Fruit fly (Drosophila melanogaster) whole organism, prepupa: ENCODE results near the gene CG16762.

Experiments used
- Blimp-1 ChIP-seq: fragments of 200-800 bp; sonication (Bioruptor generic); optimal IDR thresholded peaks from 3 replicates; lab custom pipeline; 2017; ENCODE audit warnings: missing biosample characterization, missing genetic modification characterization, mild to moderate bottlenecking, moderate library complexity, missing genetic modification reagents
- CG10669 ChIP-seq: fragments of 200-800 bp; sonication (Bioruptor generic); optimal IDR thresholded peaks from 3 replicates; lab custom pipeline; 2018; ENCODE audit warnings: missing biosample characterization, mild to moderate bottlenecking, missing genetic modification characterization, moderate library complexity
- CG11902 ChIP-seq: fragments of 200-800 bp; sonication (Bioruptor generic); optimal IDR thresholded peaks from 3 replicates; lab custom pipeline; 2016; ENCODE audit warnings: missing biosample characterization, missing genetic modification characterization
- CG15336 ChIP-seq: fragments of 200-800 bp; sonication (Bioruptor generic); IDR thresholded peaks from 2 replicates; pipeline ENCODE4 v1.3.6; 2022; ENCODE audit warnings: missing biosample characterization, missing genetic modification characterization
- CG1621 ChIP-seq: fragments of 200-800 bp; sonication (Bioruptor generic); optimal IDR thresholded peaks from 3 replicates; lab custom pipeline; 2018; ENCODE audit warnings: missing biosample characterization, mild to moderate bottlenecking, missing genetic modification characterization
- CG16779 ChIP-seq: fragments of 200-800 bp; sonication (Bioruptor generic); optimal IDR thresholded peaks from 3 replicates; lab custom pipeline; 2017; ENCODE audit warnings: missing biosample characterization, mild to moderate bottlenecking, missing genetic modification characterization
- CG3032 ChIP-seq: fragments of 200-800 bp; optimal IDR thresholded peaks from 2 replicates; lab custom pipeline; 2019; ENCODE audit warnings: missing biosample characterization, mild to moderate bottlenecking, missing genetic modification characterization, moderate library complexity
- CG31627 ChIP-seq: fragments of 200-800 bp; sonication (Bioruptor generic); optimal IDR thresholded peaks from 3 replicates; lab custom pipeline; 2016; ENCODE audit warnings: missing biosample characterization, missing genetic modification characterization
- CG32006 ChIP-seq: fragments of 200-800 bp; sonication (Bioruptor generic); optimal IDR thresholded peaks from 3 replicates; lab custom pipeline; 2017; ENCODE audit warnings: missing biosample characterization, mild to moderate bottlenecking, missing genetic modification characterization
- CG34406 ChIP-seq: fragments of 200-800 bp; sonication (Bioruptor generic); optimal IDR thresholded peaks from 3 replicates; lab custom pipeline; 2016; ENCODE audit warnings: missing biosample characterization, missing genetic modification characterization
- CG3919 ChIP-seq: fragments of 200-800 bp; sonication (Bioruptor generic); optimal IDR thresholded peaks from 3 replicates; lab custom pipeline; 2016; ENCODE audit warnings: missing biosample characterization, missing genetic modification characterization
- CG6163 ChIP-seq: fragments of 200-800 bp; sonication (Bioruptor generic); IDR thresholded peaks from 3 replicates; pipeline ENCODE4 v1.3.6; 2022; ENCODE audit warnings: missing biosample characterization, missing genetic modification characterization
- CG6276 ChIP-seq: fragments of 200-800 bp; sonication (Bioruptor generic); optimal IDR thresholded peaks from 2 replicates; lab custom pipeline; 2017; ENCODE audit warnings: missing biosample characterization, mild to moderate bottlenecking, missing genetic modification characterization
- CG6792 ChIP-seq: fragments of 200-800 bp; sonication (Bioruptor generic); optimal IDR thresholded peaks from 3 replicates; lab custom pipeline; 2016; ENCODE audit warnings: missing biosample characterization, missing genetic modification characterization
- CG6808 ChIP-seq: fragments of 200-800 bp; sonication (Bioruptor generic); optimal IDR thresholded peaks from 3 replicates; lab custom pipeline; 2017; ENCODE audit warnings: missing biosample characterization, missing genetic modification characterization, mild to moderate bottlenecking, moderate library complexity, missing genetic modification reagents
- CG6854 ChIP-seq: fragments of 200-800 bp; sonication (Bioruptor generic); optimal IDR thresholded peaks from 2 replicates; lab custom pipeline; 2017; ENCODE audit warnings: missing biosample characterization, mild to moderate bottlenecking, missing genetic modification characterization
- CG8119 ChIP-seq: fragments of 200-800 bp; sonication (Bioruptor generic); IDR thresholded peaks from 3 replicates; pipeline ENCODE4 v1.3.6; 2022; ENCODE audit warnings: missing biosample characterization, missing genetic modification characterization
- CG8632 ChIP-seq: fragments of 200-800 bp; sonication (Bioruptor generic); optimal IDR thresholded peaks from 3 replicates; lab custom pipeline; 2016; ENCODE audit warnings: missing biosample characterization, missing genetic modification characterization
- CG9139 ChIP-seq: fragments of 200-800 bp; sonication (Bioruptor generic); optimal IDR thresholded peaks from 3 replicates; lab custom pipeline; 2017; ENCODE audit warnings: missing biosample characterization, mild to moderate bottlenecking, missing genetic modification characterization
- Eip78C ChIP-seq: fragments of 200-800 bp; sonication (Bioruptor generic); peaks from one replicate; lab custom pipeline; 2016; ENCODE audit warnings: missing biosample characterization, missing genetic modification characterization
- Ets21C ChIP-seq: fragments of 200-800 bp; sonication (Bioruptor generic); optimal IDR thresholded peaks from 3 replicates; lab custom pipeline; 2016; ENCODE audit warnings: missing biosample characterization, missing genetic modification characterization
- Ets96B ChIP-seq: fragments of 200-800 bp; optimal IDR thresholded peaks from 2 replicates; lab custom pipeline; 2019; ENCODE audit warnings: missing biosample characterization, mild to moderate bottlenecking, missing genetic modification characterization, moderate library complexity
- Gug ChIP-seq: fragments of 200-800 bp; sonication (Bioruptor generic); IDR thresholded peaks from 2 replicates; pipeline ENCODE4 v1.3.6; 2022; ENCODE audit warnings: missing biosample characterization, missing genetic modification characterization
- Hr39 ChIP-seq: fragments of 200-800 bp; sonication (Bioruptor generic); optimal IDR thresholded peaks from 2 replicates; lab custom pipeline; 2016; ENCODE audit warnings: missing biosample characterization, missing genetic modification characterization
- Lpt ChIP-seq: fragments of 200-800 bp; sonication (Bioruptor generic); optimal IDR thresholded peaks from 3 replicates; lab custom pipeline; 2016; ENCODE audit warnings: missing biosample characterization, missing genetic modification characterization
- Met ChIP-seq: fragments of 200-800 bp; sonication (Bioruptor generic); optimal IDR thresholded peaks from 3 replicates; lab custom pipeline; 2016; ENCODE audit warnings: missing biosample characterization, missing genetic modification characterization
- OdsH ChIP-seq: fragments of 200-800 bp; sonication (Bioruptor generic); optimal IDR thresholded peaks from 3 replicates; lab custom pipeline; 2016; ENCODE audit warnings: missing biosample characterization, missing genetic modification characterization
- Smox ChIP-seq: fragments of 200-800 bp; sonication (Bioruptor generic); optimal IDR thresholded peaks from 3 replicates; lab custom pipeline; 2016; ENCODE audit warnings: missing biosample characterization, missing genetic modification characterization
- Sox102F ChIP-seq: fragments of 200-800 bp; sonication (Bioruptor generic); optimal IDR thresholded peaks from 2 replicates; lab custom pipeline; 2016; ENCODE audit warnings: missing biosample characterization, mild to moderate bottlenecking, missing genetic modification characterization
- Sox14 ChIP-seq: fragments of 200-800 bp; sonication (Bioruptor generic); optimal IDR thresholded peaks from 3 replicates; lab custom pipeline; 2016; ENCODE audit warnings: missing biosample characterization, missing genetic modification characterization
- Sox15 ChIP-seq: fragments of 200-800 bp; sonication (Bioruptor generic); optimal IDR thresholded peaks from 3 replicates; lab custom pipeline; 2016; ENCODE audit warnings: missing biosample characterization, missing genetic modification characterization
- cyc ChIP-seq: fragments of 200-800 bp; sonication (Bioruptor generic); optimal IDR thresholded peaks from 3 replicates; lab custom pipeline; 2016; ENCODE audit warnings: missing biosample characterization, missing genetic modification characterization
- dsx ChIP-seq: fragments of 200-800 bp; optimal IDR thresholded peaks from 3 replicates; lab custom pipeline; 2019; ENCODE audit warnings: missing biosample characterization, mild to moderate bottlenecking, missing genetic modification characterization, moderate library complexity; ENCODE audit not compliant: poor library complexity, severe bottlenecking
- eg ChIP-seq: fragments of 200-800 bp; sonication (Bioruptor generic); IDR thresholded peaks from 3 replicates; pipeline ENCODE4 v1.3.6; 2022; ENCODE audit warnings: missing biosample characterization, missing genetic modification characterization
- esn ChIP-seq: fragments of 200-800 bp; sonication (Bioruptor generic); optimal IDR thresholded peaks from 2 replicates; lab custom pipeline; 2016; ENCODE audit warnings: missing biosample characterization, mild to moderate bottlenecking, missing genetic modification characterization, moderate library complexity
- fd59A ChIP-seq: fragments of 200-800 bp; sonication (Bioruptor generic); optimal IDR thresholded peaks from 2 replicates; lab custom pipeline; 2017; ENCODE audit warnings: missing biosample characterization, mild to moderate bottlenecking, missing genetic modification characterization, missing genetic modification reagents
- fd85E ChIP-seq: fragments of 200-800 bp; sonication (Bioruptor generic); optimal IDR thresholded peaks from 3 replicates; lab custom pipeline; 2016; ENCODE audit warnings: missing biosample characterization, missing genetic modification characterization
- fkh ChIP-seq: fragments of 200-800 bp; sonication (Bioruptor generic); optimal IDR thresholded peaks from 3 replicates; lab custom pipeline; 2017; ENCODE audit warnings: missing biosample characterization, mild to moderate bottlenecking, missing genetic modification characterization, moderate library complexity
- lz ChIP-seq: fragments of 200-800 bp; sonication (Bioruptor generic); optimal IDR thresholded peaks from 3 replicates; lab custom pipeline; 2016; ENCODE audit warnings: missing biosample characterization, missing genetic modification characterization
- net ChIP-seq: fragments of 200-800 bp; sonication (Bioruptor generic); optimal IDR thresholded peaks from 3 replicates; lab custom pipeline; 2016; ENCODE audit warnings: missing biosample characterization, missing genetic modification characterization
- spab ChIP-seq: fragments of 200-800 bp; sonication (Bioruptor generic); optimal IDR thresholded peaks from 2 replicates; lab custom pipeline; 2017; ENCODE audit warnings: missing biosample characterization, mild to moderate bottlenecking, missing genetic modification characterization, missing genetic modification reagents
- ss ChIP-seq, 2 experiments: fragments of 200-800 bp; sonication (Bioruptor generic); optimal IDR thresholded peaks; 2 replicates in 1 of 2; 3 replicates in 1 of 2; lab custom pipeline; 2017 to 2018; ENCODE audit warnings: mild to moderate bottlenecking in 2 of 2, missing biosample characterization in 2 of 2, missing genetic modification characterization in 2 of 2, moderate library complexity in 1 of 2
- svp ChIP-seq: fragments of 200-800 bp; sonication (Bioruptor generic); peaks from one replicate; lab custom pipeline; 2016; ENCODE audit warnings: missing biosample characterization, missing genetic modification characterization
- topi ChIP-seq: fragments of 200-800 bp; sonication (Bioruptor generic); optimal IDR thresholded peaks from 3 replicates; lab custom pipeline; 2016; ENCODE audit warnings: missing biosample characterization, missing genetic modification characterization

The CG16762 gene

dm6 chr3L:2489855-2490254 lies 14.4 kb upstream of the CG16762 start:
- TF ChIP-seq esn (GFP tag; lab: Kevin White, UChicago) = peak; percentile 39
- peak; percentile 48 for TF ChIP-seq Sox102F (GFP tag; lab: Kevin White, UChicago)
- no peak for TF ChIP-seq Sox14
- peak; percentile 63 for TF ChIP-seq eg (GFP tag; lab: Robert Waterston, UW)
- TF ChIP-seq CG6854 (GFP tag; lab: Kevin White, UChicago) = peak; percentile 86
- peak; percentile 41 for TF ChIP-seq CG16779 (tag; lab: Kevin White, UChicago)
- peak; percentile 44 for TF ChIP-seq fd85E
- TF ChIP-seq lz (GFP tag; lab: Kevin White, UChicago) = peak; percentile 18
- peak; percentile 75 for TF ChIP-seq Eip78C (GFP tag; lab: Kevin White, UChicago)
- peak; percentile 51 for TF ChIP-seq CG3919 (GFP tag; lab: Kevin White, UChicago)
- no peak for TF ChIP-seq CG6276 (GFP tag; lab: Kevin White, UChicago)
- TF ChIP-seq CG3032 (tag; lab: Kevin White, UChicago) = no peak
- peak; percentile 62 for TF ChIP-seq dsx (GFP tag; lab: Kevin White, UChicago)
- TF ChIP-seq CG34406 (GFP tag; lab: Kevin White, UChicago) = no peak
- TF ChIP-seq ss (GFP tag; optimal IDR thresholded peaks at IDR 0.05; lab: Kevin White, UChicago) = peak; percentile 24 to 65
- peak; percentile 82 for TF ChIP-seq Blimp-1 (GFP tag; lab: Kevin White, UChicago)
- peak; percentile 51; the same call in 1 of the 3 replicates for TF ChIP-seq CG8119 (GFP tag; lab: Robert Waterston, UW)
- no peak for TF ChIP-seq CG8632 (GFP tag; lab: Kevin White, UChicago)
- no peak for TF ChIP-seq CG10669 (GFP tag; lab: Kevin White, UChicago)
- TF ChIP-seq CG9139 (GFP tag; lab: Kevin White, UChicago) = peak; percentile 66
- TF ChIP-seq svp (GFP tag; lab: Kevin White, UChicago) = peak; percentile 80
- no peak for TF ChIP-seq CG6808 (GFP tag; lab: Kevin White, UChicago)
- TF ChIP-seq CG32006 (GFP tag; lab: Kevin White, UChicago) = no peak
- TF ChIP-seq CG15336 (GFP tag; lab: Robert Waterston, UW) = peak; percentile 29; the same call in 1 of the 2 replicates
- peak; percentile 52 for TF ChIP-seq net (GFP tag; lab: Kevin White, UChicago)
- TF ChIP-seq CG6163 (GFP tag; lab: Robert Waterston, UW) = peak; percentile 60; the same call in 2 of the 3 replicates
- TF ChIP-seq cyc (GFP tag; lab: Kevin White, UChicago) = no peak
- peak; percentile 13 for TF ChIP-seq topi (GFP tag; lab: Kevin White, UChicago)

dm6 chr3L:2489438-2489837 lies 14.0 kb upstream of the CG16762 start:
- TF ChIP-seq dsx (GFP tag; lab: Kevin White, UChicago) = no peak
- TF ChIP-seq CG6808 (GFP tag; lab: Kevin White, UChicago) = peak; percentile 15
- peak; percentile 83 for TF ChIP-seq fkh (GFP tag; lab: Kevin White, UChicago)
- TF ChIP-seq OdsH = peak; percentile 3
- TF ChIP-seq CG3032 (tag; lab: Kevin White, UChicago) = peak; percentile 8
- TF ChIP-seq Eip78C (GFP tag; lab: Kevin White, UChicago) = peak; percentile 18
- peak; percentile 27 for TF ChIP-seq CG6792 (GFP tag; lab: Kevin White, UChicago)
- TF ChIP-seq CG10669 (GFP tag; lab: Kevin White, UChicago) = peak; percentile 22
- no peak for TF ChIP-seq CG1621 (tag; lab: Kevin White, UChicago)
- peak; percentile 12 for TF ChIP-seq CG8632 (GFP tag; lab: Kevin White, UChicago)
- TF ChIP-seq spab (GFP tag; lab: Kevin White, UChicago) = no peak
- peak; percentile 2 for TF ChIP-seq Met (GFP tag; lab: Kevin White, UChicago)
- peak; percentile 14 for TF ChIP-seq Smox
- TF ChIP-seq lz (GFP tag; lab: Kevin White, UChicago) = peak; percentile 22

- TF ChIP-seq cyc (GFP tag; lab: Kevin White, UChicago) (no peak), CG3032 (tag; lab: Kevin White, UChicago) (no peak), CG6163 (GFP tag; lab: Robert Waterston, UW) (peak; percentile 60), Ets96B (no peak), Hr39 (GFP tag; lab: Kevin White, UChicago) (no peak), Ets21C (GFP tag; lab: Kevin White, UChicago) (no peak), Lpt (GFP tag; lab: Kevin White, UChicago) (peak; percentile 5), Gug (no peak), Sox14 (no peak), CG6808 (GFP tag; lab: Kevin White, UChicago) (peak; percentile 21), CG34406 (GFP tag; lab: Kevin White, UChicago) (no peak), CG31627 (GFP tag; lab: Kevin White, UChicago) (no peak), CG1621 (tag; lab: Kevin White, UChicago) (no peak), OdsH (no peak), CG11902 (no peak), net (GFP tag; lab: Kevin White, UChicago) (no peak), lz (GFP tag; lab: Kevin White, UChicago) (no peak), CG8119 (GFP tag; lab: Robert Waterston, UW) (peak; percentile 40; the same call in 1 of the 3 replicates), Sox15 (GFP tag; lab: Kevin White, UChicago) (no peak), fd59A (GFP tag; lab: Kevin White, UChicago) (no peak), CG16779 (tag; lab: Kevin White, UChicago) (peak; percentile 0), Smox (no peak), esn (GFP tag; lab: Kevin White, UChicago) (peak; percentile 2)
These were observed 13.2 kb upstream of the CG16762 start, which contains the start of gene CG1146 for dm6 chr3L:2488634-2489033. CG1146 (plus strand) TSS chr3L:2488804.
